Worm (Caenorhabditis elegans) whole organism, young adult: Measurements from ENCODE around the gene jtr-1.

ENCODE experiments used
- C06A6.2 ChIP-seq: fragments of 200-800 bp; sonication (Bioruptor generic); conservative IDR thresholded peaks from 2 replicates; pipeline ENCODE4 v1.3.6; 2022; ENCODE audit warnings: missing genetic modification characterization, missing compliant biosample characterization
- F23B12.7 ChIP-seq: sonication (generic microtip); optimal IDR thresholded peaks from 2 replicates; lab custom pipeline; 2017; ENCODE audit warnings: missing genetic modification characterization, mild to moderate bottlenecking, missing compliant biosample characterization, antibody characterized with exemption, moderate library complexity; ENCODE audit not compliant: insufficient read depth
- F52B5.7 ChIP-seq: sonication (generic microtip); optimal IDR thresholded peaks from 2 replicates; lab custom pipeline; 2016; ENCODE audit warnings: mild to moderate bottlenecking, missing genetic modification characterization, missing compliant biosample characterization
- K11D2.4 ChIP-seq: fragments of 200-800 bp; sonication (Bioruptor generic); IDR thresholded peaks from 2 replicates; pipeline ENCODE4 v1.3.6; 2022; ENCODE audit warnings: missing genetic modification reagents, missing genetic modification characterization, missing compliant biosample characterization
- Y56A3A.18 ChIP-seq: fragments of 200-800 bp; sonication (Bioruptor generic); IDR thresholded peaks from 2 replicates; pipeline ENCODE4 v1.3.6; 2022; ENCODE audit warnings: missing genetic modification reagents, missing genetic modification characterization, missing compliant biosample characterization
- Y95B8A.8 ChIP-seq: fragments of 200-800 bp; sonication (Bioruptor generic); IDR thresholded peaks from 2 replicates; pipeline ENCODE4 v1.3.6; 2022; ENCODE audit warnings: missing genetic modification reagents, missing genetic modification characterization, missing compliant biosample characterization
- ZK185.1 ChIP-seq: sonication (generic microtip); optimal IDR thresholded peaks from 2 replicates; lab custom pipeline; 2016; ENCODE audit warnings: mild to moderate bottlenecking, missing genetic modification characterization, missing compliant biosample characterization; ENCODE audit not compliant: poor library complexity, severe bottlenecking
- attf-3 ChIP-seq: fragments of 200-800 bp; sonication (Bioruptor generic); conservative IDR thresholded peaks from 2 replicates; pipeline ENCODE4 v1.3.6; 2022; ENCODE audit warnings: missing genetic modification reagents, missing genetic modification characterization, missing compliant biosample characterization
- bed-1 ChIP-seq: fragments of 200-800 bp; sonication (Bioruptor generic); IDR thresholded peaks from 2 replicates; pipeline ENCODE4 v1.3.6; 2022; ENCODE audit warnings: missing genetic modification reagents, missing genetic modification characterization, missing compliant biosample characterization
- cebp-1 ChIP-seq, 2 experiments: fragments of 200-800 bp in 1 of 2; sonication (Bioruptor generic) in 1 of 2; sonication (generic microtip) in 1 of 2; IDR thresholded peaks in 1 of 2; optimal IDR thresholded peaks in 1 of 2; 2 replicates each; pipeline versions ENCODE4 v1.3.6 to Lab custom; 2017 to 2022; ENCODE audit warnings: missing compliant biosample characterization in 2 of 2, missing genetic modification characterization in 2 of 2, mild to moderate bottlenecking in 1 of 2, missing genetic modification reagents in 1 of 2, moderate library complexity in 1 of 2
- ceh-27 ChIP-seq: fragments of 200-800 bp; sonication (Bioruptor generic); optimal IDR thresholded peaks from 2 replicates; lab custom pipeline; 2018; ENCODE audit warnings: mild to moderate bottlenecking, missing genetic modification characterization, moderate library complexity, missing compliant biosample characterization
- ceh-40 ChIP-seq: fragments of 200-800 bp; sonication (Bioruptor generic); IDR thresholded peaks from 2 replicates; pipeline ENCODE4 v1.3.6; 2022; ENCODE audit warnings: missing genetic modification characterization, missing compliant biosample characterization
- ceh-79 ChIP-seq: sonication (generic microtip); optimal IDR thresholded peaks from 2 replicates; lab custom pipeline; 2017; ENCODE audit warnings: mild to moderate bottlenecking, missing genetic modification characterization, missing compliant biosample characterization
- chd-7 ChIP-seq: sonication (generic microtip); optimal IDR thresholded peaks from 2 replicates; lab custom pipeline; 2016; ENCODE audit warnings: mild to moderate bottlenecking, missing genetic modification characterization, moderate library complexity, missing compliant biosample characterization
- dox-1 ChIP-seq: fragments of 200-800 bp; sonication (Bioruptor generic); IDR thresholded peaks from 2 replicates; pipeline ENCODE4 v1.3.6; 2022; ENCODE audit warnings: missing genetic modification reagents, missing genetic modification characterization, missing compliant biosample characterization
- dpl-1 ChIP-seq: fragments of 150-350 bp; optimal IDR thresholded peaks from 2 replicates; lab custom pipeline; 2014; ENCODE audit warnings: missing biosample characterization, missing genetic modification reagents, missing genetic modification characterization
- efl-1 ChIP-seq: fragments of 150-350 bp; optimal IDR thresholded peaks from 2 replicates; lab custom pipeline; 2014; ENCODE audit warnings: missing biosample characterization, missing genetic modification reagents, missing genetic modification characterization
- fkh-3 ChIP-seq: sonication (generic microtip); optimal IDR thresholded peaks from 2 replicates; lab custom pipeline; 2016; ENCODE audit warnings: mild to moderate bottlenecking, missing genetic modification characterization, missing compliant biosample characterization
- him-1 ChIP-seq: sonication (generic microtip); optimal IDR thresholded peaks from 2 replicates; lab custom pipeline; 2016; ENCODE audit warnings: missing genotype, missing genetic modification reagents, missing genetic modification characterization, missing compliant biosample characterization
- hmg-1.2 ChIP-seq: fragments of 200-800 bp; sonication (Bioruptor generic); IDR thresholded peaks from 2 replicates; pipeline ENCODE4 v1.3.6; 2022; ENCODE audit warnings: missing genetic modification reagents, missing genetic modification characterization, missing compliant biosample characterization
- hsf-1 ChIP-seq: fragments of 200-800 bp; sonication (Bioruptor generic); IDR thresholded peaks from 2 replicates; pipeline ENCODE4 v1.3.6; 2022; ENCODE audit warnings: missing genetic modification reagents, missing genetic modification characterization, missing compliant biosample characterization
- lin-26 ChIP-seq: fragments of 200-800 bp; sonication (Bioruptor generic); IDR thresholded peaks from 2 replicates; pipeline ENCODE4 v1.3.6; 2022; ENCODE audit warnings: missing genetic modification reagents, missing genetic modification characterization, missing compliant biosample characterization
- lin-35 ChIP-seq, 3 experiments: fragments of 150-350 bp in 2 of 3; sonication (generic microtip) in 1 of 3; optimal IDR thresholded peaks; 2 replicates each; lab custom pipeline; 2014 to 2018; ENCODE audit warnings: missing biosample characterization in 3 of 3, missing genetic modification characterization in 3 of 3, missing genetic modification reagents in 3 of 3
- lin-40 ChIP-seq: sonication (generic microtip); optimal IDR thresholded peaks from 2 replicates; lab custom pipeline; 2016; ENCODE audit warnings: missing genetic modification characterization, mild to moderate bottlenecking, missing compliant biosample characterization, missing genotype, missing genetic modification reagents
- madf-10 ChIP-seq: sonication (generic microtip); optimal IDR thresholded peaks from 2 replicates; lab custom pipeline; 2016; ENCODE audit warnings: mild to moderate bottlenecking, missing genetic modification characterization, missing compliant biosample characterization
- madf-6 ChIP-seq: fragments of 200-800 bp; sonication (Bioruptor generic); IDR thresholded peaks from 2 replicates; pipeline ENCODE4 v1.3.6; 2022; ENCODE audit warnings: missing genetic modification reagents, missing genetic modification characterization, missing compliant biosample characterization
- mel-28 ChIP-seq: sonication (generic microtip); optimal IDR thresholded peaks from 2 replicates; lab custom pipeline; 2016; ENCODE audit warnings: borderline replicate concordance, mild to moderate bottlenecking, missing genetic modification characterization, missing compliant biosample characterization
- nfyb-1 ChIP-seq: fragments of 200-800 bp; sonication (Bioruptor generic); IDR thresholded peaks from 2 replicates; pipeline ENCODE4 v1.3.6; 2022; ENCODE audit warnings: missing genetic modification reagents, missing genetic modification characterization, missing compliant biosample characterization
- nhr-80 ChIP-seq: sonication (generic microtip); optimal IDR thresholded peaks from 2 replicates; lab custom pipeline; 2016; ENCODE audit warnings: missing genetic modification characterization, missing compliant biosample characterization
- nhr-90 ChIP-seq: sonication (generic microtip); optimal IDR thresholded peaks from 2 replicates; lab custom pipeline; 2016; ENCODE audit warnings: missing genotype, mild to moderate bottlenecking, missing genetic modification characterization, missing compliant biosample characterization
- pbrm-1 ChIP-seq: fragments of 200-800 bp; sonication (Bioruptor generic); IDR thresholded peaks from 2 replicates; pipeline ENCODE4 v1.3.6; 2022; ENCODE audit warnings: missing genetic modification reagents, missing genetic modification characterization, missing compliant biosample characterization
- repo-1 ChIP-seq: sonication (generic microtip); optimal IDR thresholded peaks from 2 replicates; lab custom pipeline; 2017; ENCODE audit warnings: mild to moderate bottlenecking, missing genetic modification characterization, missing compliant biosample characterization
- snpc-3.4 ChIP-seq: sonication (generic microtip); optimal IDR thresholded peaks from 2 replicates; lab custom pipeline; 2017; ENCODE audit warnings: missing genetic modification characterization, mild to moderate bottlenecking, missing compliant biosample characterization, antibody characterized with exemption, moderate library complexity, missing genotype, missing genetic modification reagents
- snpc-4 ChIP-seq, 5 experiments: fragments of 150-350 bp in 1 of 5; sonication (generic microtip) in 4 of 5; optimal IDR thresholded peaks; 2 replicates each; lab custom pipeline; 2014 to 2018; ENCODE audit warnings: missing genetic modification characterization in 5 of 5, missing biosample characterization in 3 of 5, antibody characterized with exemption in 2 of 5, mild to moderate bottlenecking in 2 of 5, missing compliant biosample characterization in 2 of 5, missing genotype in 2 of 5, moderate library complexity in 2 of 5, missing genetic modification reagents in 1 of 5
- somi-1 ChIP-seq: fragments of 200-800 bp; sonication (Bioruptor generic); optimal IDR thresholded peaks from 2 replicates; lab custom pipeline; 2018; ENCODE audit warnings: mild to moderate bottlenecking, missing genetic modification characterization, missing compliant biosample characterization
- tbp1 ChIP-seq: fragments of 200-800 bp; sonication (Bioruptor generic); optimal IDR thresholded peaks from 2 replicates; lab custom pipeline; 2018; ENCODE audit warnings: mild to moderate bottlenecking, missing genetic modification characterization, missing compliant biosample characterization
- xnd-1 ChIP-seq: sonication (generic microtip); optimal IDR thresholded peaks from 2 replicates; lab custom pipeline; 2016; ENCODE audit warnings: missing genotype, missing genetic modification reagents, missing genetic modification characterization, missing compliant biosample characterization
- zfh-2 ChIP-seq: fragments of 200-800 bp; sonication (Bioruptor generic); conservative IDR thresholded peaks from 2 replicates; pipeline ENCODE4 v1.3.6; 2022; ENCODE audit warnings: missing genetic modification reagents, missing genetic modification characterization, missing compliant biosample characterization
- ztf-18 ChIP-seq: sonication (generic microtip); optimal IDR thresholded peaks from 2 replicates; lab custom pipeline; 2016; ENCODE audit warnings: missing genotype, mild to moderate bottlenecking, missing genetic modification characterization, missing compliant biosample characterization
- ztf-25 ChIP-seq: fragments of 200-800 bp; sonication (Bioruptor generic); IDR thresholded peaks from 2 replicates; pipeline ENCODE4 v1.3.6; 2022; ENCODE audit warnings: missing genetic modification reagents, missing genetic modification characterization, missing compliant biosample characterization
- ztf-26 ChIP-seq: sonication (generic microtip); optimal IDR thresholded peaks from 2 replicates; lab custom pipeline; 2017; ENCODE audit warnings: missing genetic modification characterization, missing compliant biosample characterization

The jtr-1 gene

ce11 chrIV:1388079-1388478 is 32.6 kb upstream of the jtr-1 start (continued):
- peak; percentile 95 for TF ChIP-seq ztf-25 (GFP tag; lab: Robert Waterston, UW)
- TF ChIP-seq ceh-27 (GFP tag; lab: Kevin White, UChicago), result peak; percentile 46
- TF ChIP-seq madf-10 (tag; lab: Kevin White, UChicago), result peak; percentile 20
- TF ChIP-seq dox-1 (GFP tag; lab: Robert Waterston, UW), result peak; percentile 66
- TF ChIP-seq fkh-3 (tag; lab: Kevin White, UChicago), result no peak
- TF ChIP-seq hsf-1 (GFP tag; lab: Robert Waterston, UW), result 0 out of 2 replicates have a peak, but pooled peaks have one; percentile 14
- peak; percentile 26 for TF ChIP-seq F23B12.7 (tag; lab: Kevin White, UChicago)
- no peak for TF ChIP-seq efl-1 (GFP tag; lab: Kevin White, UChicago)
- TF ChIP-seq him-1, result peak; percentile 21
- TF ChIP-seq somi-1 (GFP tag; lab: Kevin White, UChicago), result peak; percentile 45
- TF ChIP-seq ceh-79, result no peak
- TF ChIP-seq C06A6.2, result 0 out of 2 replicates have a peak, but pooled peaks have one; percentile 32
- no peak for TF ChIP-seq repo-1
- TF ChIP-seq lin-26, result peak; percentile 70
- no peak for TF ChIP-seq F52B5.7
- TF ChIP-seq bed-1 (GFP tag; lab: Robert Waterston, UW), result no peak
- TF ChIP-seq pbrm-1, result 0 out of 2 replicates have a peak, but pooled peaks have one; percentile 41
- TF ChIP-seq Y95B8A.8, result peak; percentile 54; the same call in 1 of the 2 replicates
- TF ChIP-seq snpc-4 (GFP tag; optimal IDR thresholded peaks at IDR 0.05; lab: Kevin White, UChicago), result no peak
- peak in 2 of 4 experiments; percentile 29 to 46 for TF ChIP-seq snpc-4 (tag; optimal IDR thresholded peaks at IDR 0.05; lab: Kevin White, UChicago)
- TF ChIP-seq ZK185.1 (tag; lab: Kevin White, UChicago), result peak; percentile 65
- peak; percentile 33; the same call in 1 of the 2 replicates for TF ChIP-seq madf-6
- no peak for TF ChIP-seq dpl-1 (GFP tag; lab: Kevin White, UChicago)
- TF ChIP-seq K11D2.4 (GFP tag; lab: Robert Waterston, UW), result peak; percentile 46; the same call in 1 of the 2 replicates
- peak; percentile 2 for TF ChIP-seq chd-7 (tag; lab: Kevin White, UChicago)
- 0 out of 2 replicates have a peak, but pooled peaks have one; percentile 58 for TF ChIP-seq Y56A3A.18
- TF ChIP-seq lin-35 (GFP tag; optimal IDR thresholded peaks at IDR 0.05; lab: Kevin White, UChicago), result peak in 1 of 3 experiments; percentile 46
- TF ChIP-seq nhr-80, result peak; percentile 18
- no peak for TF ChIP-seq cebp-1 (GFP tag; IDR thresholded peaks at IDR 0.05; lab: Robert Waterston, UW)
- TF ChIP-seq cebp-1 (tag; optimal IDR thresholded peaks at IDR 0.05; lab: Kevin White, UChicago), result peak; percentile 56
- peak; percentile 29 for TF ChIP-seq ztf-18 (tag; lab: Kevin White, UChicago)
- TF ChIP-seq xnd-1 (tag; lab: Kevin White, UChicago), result no peak
- peak; percentile 69 for TF ChIP-seq nhr-90 (tag; lab: Kevin White, UChicago)
- TF ChIP-seq snpc-3.4, result peak; percentile 19
- 0 out of 2 replicates have a peak, but pooled peaks have one; percentile 31 for TF ChIP-seq attf-3 (GFP tag; lab: Robert Waterston, UW)
- peak; percentile 35 for TF ChIP-seq ztf-26
- peak; percentile 96 for TF ChIP-seq tbp1 (GFP tag; lab: Kevin White, UChicago)
- no peak for TF ChIP-seq ceh-40 (GFP tag; lab: Robert Waterston, UW)
- no peak for TF ChIP-seq mel-28
- peak; percentile 78; the same call in 1 of the 2 replicates for TF ChIP-seq nfyb-1
- TF ChIP-seq zfh-2 (GFP tag; lab: Robert Waterston, UW), result peak; percentile 26; the same call in 1 of the 2 replicates
- TF ChIP-seq lin-40 (tag; lab: Kevin White, UChicago), result peak; percentile 46
- TF ChIP-seq hmg-1.2 (GFP tag; lab: Robert Waterston, UW), result peak; percentile 74
- TF ChIP-seq, all 124 proteins: peak for 53
